In the genomic region with DNA sequence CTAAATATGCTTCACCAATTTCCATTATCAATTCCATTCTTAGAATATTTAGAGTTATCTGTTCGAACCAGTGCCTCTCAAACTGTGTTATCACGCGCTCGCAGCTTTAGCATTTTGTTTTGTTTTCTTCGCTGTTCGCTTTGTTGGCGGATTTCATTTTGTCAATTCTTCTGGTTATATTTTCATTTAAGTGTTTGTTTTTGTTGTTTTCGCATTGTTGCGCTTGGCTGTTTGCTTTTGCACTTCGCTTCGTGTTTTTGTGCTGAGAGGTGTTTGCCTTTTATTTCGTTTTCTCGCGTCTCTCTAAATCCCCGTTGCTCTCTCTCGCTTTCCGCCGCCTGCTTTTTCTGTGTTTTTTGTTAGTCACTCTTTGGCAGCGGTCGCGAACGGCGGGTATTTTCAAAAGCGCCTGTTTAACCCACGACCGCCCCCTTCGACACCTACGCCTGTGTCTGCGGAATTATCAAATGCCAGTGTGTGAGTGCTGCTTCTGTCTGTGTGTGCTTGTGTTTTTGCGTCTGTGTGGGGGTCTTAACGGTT, we compare ENCODE assay signal across 5 fruit fly cellular contexts.
A peak's percentile ranks its signal among the peaks of the same experiment; 100 is the strongest.
TF ChIP-seq lines count a peak whose summit lies in the region.

No protein-coding gene starts in this region.

TF ChIP-seq in whole organism, adult, 20 proteins besides CTCF, POLR2A, EP300 and RAD21 (continued from another document):
- TF ChIP-seq tj (GFP tag; optimal IDR thresholded peaks at IDR 0.05; lab: Kevin White, UChicago) (peak; percentile 76), Clk (GFP tag; optimal IDR thresholded peaks at IDR 0.05; lab: Kevin White, UChicago) (no peak), CG1620 (GFP tag; optimal IDR thresholded peaks at IDR 0.05; lab: Kevin White, UChicago) (no peak)

TF ChIP-seq in whole organism, embryonic, 481 proteins besides CTCF, POLR2A, EP300 and RAD21 (continued from another document and continues in another):
- peak; percentile 74 for TF ChIP-seq Adf1 (GFP tag; IDR thresholded peaks at IDR 0.05; lab: Robert Waterston, UW)
- peak; percentile 32 for TF ChIP-seq pfk (GFP tag; optimal IDR thresholded peaks at IDR 0.05; lab: Kevin White, UChicago)
- TF ChIP-seq CG2116 (GFP tag; optimal IDR thresholded peaks at IDR 0.05; lab: Kevin White, UChicago), result no peak
- TF ChIP-seq Mrtf (GFP tag; IDR thresholded peaks at IDR 0.05; lab: Robert Waterston, UW), result no peak
- TF ChIP-seq CG15601 (tag; optimal IDR thresholded peaks at IDR 0.05; lab: Kevin White, UChicago), result no peak
- TF ChIP-seq Fer1 (GFP tag; optimal IDR thresholded peaks at IDR 0.05; lab: Kevin White, UChicago), result peak; percentile 76
- peak; percentile 43; the same call in 1 of the 2 replicates for TF ChIP-seq Bgb (GFP tag; IDR thresholded peaks at IDR 0.05; lab: Robert Waterston, UW; ENCODE audit: partially characterized antibody)
- peak; percentile 36; the same call in 1 of the 2 replicates for TF ChIP-seq CG10321 (GFP tag; IDR thresholded peaks at IDR 0.05; lab: Robert Waterston, UW)
- TF ChIP-seq hkb (optimal IDR thresholded peaks at IDR 0.05; lab: Kevin White, UChicago), result no peak
- peak; percentile 59 for TF ChIP-seq hkb (GFP tag; IDR thresholded peaks at IDR 0.05; lab: Robert Waterston, UW)
- peak; percentile 23 for TF ChIP-seq run (tag; optimal IDR thresholded peaks at IDR 0.05; lab: Kevin White, UChicago)
- peak; percentile 34 for TF ChIP-seq p53 (GFP tag; optimal IDR thresholded peaks at IDR 0.05; lab: Kevin White, UChicago)
- no peak for TF ChIP-seq CG7839 (tag; optimal IDR thresholded peaks at IDR 0.05; lab: Kevin White, UChicago)
- TF ChIP-seq pros (GFP tag; optimal IDR thresholded peaks at IDR 0.05; lab: Kevin White, UChicago), result peak; percentile 39
- no peak for TF ChIP-seq CG14710 (tag; optimal IDR thresholded peaks at IDR 0.05; lab: Kevin White, UChicago)
- TF ChIP-seq B-H2 (GFP tag; optimal IDR thresholded peaks at IDR 0.05; lab: Kevin White, UChicago), result peak; percentile 73
- TF ChIP-seq CG17912 (GFP tag; optimal IDR thresholded peaks at IDR 0.05; lab: Kevin White, UChicago), result peak; percentile 44
- TF ChIP-seq Sry-δ (GFP tag; optimal IDR thresholded peaks at IDR 0.05; lab: Kevin White, UChicago), result no peak
- no peak for TF ChIP-seq br (optimal IDR thresholded peaks at IDR 0.05; lab: Kevin White, UChicago)
- TF ChIP-seq CG3995 (GFP tag; optimal IDR thresholded peaks at IDR 0.05; lab: Kevin White, UChicago), result peak; percentile 93
- TF ChIP-seq pum (GFP tag; optimal IDR thresholded peaks at IDR 0.05; lab: Kevin White, UChicago), result no peak
- peak; percentile 63 for TF ChIP-seq Atf6 (GFP tag; IDR thresholded peaks at IDR 0.05; lab: Robert Waterston, UW)
- TF ChIP-seq Tbp (GFP tag; optimal IDR thresholded peaks at IDR 0.05; lab: Kevin White, UChicago), result no peak
- TF ChIP-seq Lim3 (GFP tag; IDR thresholded peaks at IDR 0.05; lab: Robert Waterston, UW), result no peak
- TF ChIP-seq Ssrp (tag; optimal IDR thresholded peaks at IDR 0.05; lab: Kevin White, UChicago), result no peak
- TF ChIP-seq D (optimal IDR thresholded peaks at IDR 0.05; lab: Kevin White, UChicago), result no peak
- no peak for TF ChIP-seq D (GFP tag; optimal IDR thresholded peaks at IDR 0.05; lab: Kevin White, UChicago)
- TF ChIP-seq CG12769 (tag; optimal IDR thresholded peaks at IDR 0.05; lab: Kevin White, UChicago), result peak; percentile 87
- TF ChIP-seq unpg (GFP tag; optimal IDR thresholded peaks at IDR 0.05; lab: Kevin White, UChicago), result peak; percentile 13
- no peak for TF ChIP-seq ase (GFP tag; IDR thresholded peaks at IDR 0.05; lab: Robert Waterston, UW)
- peak; percentile 81 for TF ChIP-seq Jarid2 (GFP tag; optimal IDR thresholded peaks at IDR 0.05; lab: Kevin White, UChicago)

TF ChIP-seq in whole organism, prepupa, 60 proteins besides CTCF, POLR2A, EP300 and RAD21 (continued from another document and continues in another):
- TF ChIP-seq Ets21C (GFP tag; optimal IDR thresholded peaks at IDR 0.05; lab: Kevin White, UChicago), result no peak
- TF ChIP-seq CG8319 (GFP tag; optimal IDR thresholded peaks at IDR 0.05; lab: Kevin White, UChicago), result no peak
- TF ChIP-seq CG34406 (GFP tag; optimal IDR thresholded peaks at IDR 0.05; lab: Kevin White, UChicago), result peak; percentile 62
- peak; percentile 68 for TF ChIP-seq dsx (GFP tag; optimal IDR thresholded peaks at IDR 0.05; lab: Kevin White, UChicago; ENCODE audit: poor library complexity, severe bottlenecking)
- TF ChIP-seq net (GFP tag; optimal IDR thresholded peaks at IDR 0.05; lab: Kevin White, UChicago), result peak; percentile 81
- TF ChIP-seq CG11294 (GFP tag; IDR thresholded peaks at IDR 0.05; lab: Robert Waterston, UW), result 0 out of 2 replicates have a peak, but pooled peaks have one; percentile 9
- peak; percentile 69 for TF ChIP-seq achi (GFP tag; optimal IDR thresholded peaks at IDR 0.05; lab: Kevin White, UChicago)
- peak; percentile 91 for TF ChIP-seq CG15336 (GFP tag; IDR thresholded peaks at IDR 0.05; lab: Robert Waterston, UW)
- no peak for TF ChIP-seq Hr38 (GFP tag; optimal IDR thresholded peaks at IDR 0.05; lab: Kevin White, UChicago)
- TF ChIP-seq CG6163 (GFP tag; IDR thresholded peaks at IDR 0.05; lab: Robert Waterston, UW), result peak; percentile 86
- TF ChIP-seq svp (GFP tag; lab: Kevin White, UChicago), result peak; percentile 94
- TF ChIP-seq Eip75B (GFP tag; optimal IDR thresholded peaks at IDR 0.05; lab: Kevin White, UChicago), result peak; percentile 46
- TF ChIP-seq cyc (GFP tag; optimal IDR thresholded peaks at IDR 0.05; lab: Kevin White, UChicago), result peak; percentile 23
- TF ChIP-seq vri (GFP tag; optimal IDR thresholded peaks at IDR 0.05; lab: Kevin White, UChicago), result peak; percentile 91
- TF ChIP-seq CG8119 (GFP tag; IDR thresholded peaks at IDR 0.05; lab: Robert Waterston, UW), result peak; percentile 91
- peak; percentile 29 for TF ChIP-seq Hr4 (GFP tag; optimal IDR thresholded peaks at IDR 0.05; lab: Kevin White, UChicago)
- TF ChIP-seq fkh (GFP tag; optimal IDR thresholded peaks at IDR 0.05; lab: Kevin White, UChicago), result peak; percentile 62
- TF ChIP-seq Gug (GFP tag; IDR thresholded peaks at IDR 0.05; lab: Robert Waterston, UW), result no peak
- TF ChIP-seq CG16779 (tag; optimal IDR thresholded peaks at IDR 0.05; lab: Kevin White, UChicago), result peak; percentile 62
- TF ChIP-seq dac (GFP tag; optimal IDR thresholded peaks at IDR 0.05; lab: Kevin White, UChicago), result peak; percentile 1
- TF ChIP-seq CG4318 (GFP tag; optimal IDR thresholded peaks at IDR 0.05; lab: Kevin White, UChicago), result no peak
- peak; percentile 62 for TF ChIP-seq CG8632 (GFP tag; optimal IDR thresholded peaks at IDR 0.05; lab: Kevin White, UChicago)
- peak; percentile 8 for TF ChIP-seq CG11902 (GFP tag; optimal IDR thresholded peaks at IDR 0.05; lab: Kevin White, UChicago)
- peak; percentile 54 for TF ChIP-seq Sox14 (GFP tag; optimal IDR thresholded peaks at IDR 0.05; lab: Kevin White, UChicago)
- TF ChIP-seq Blimp-1 (GFP tag; optimal IDR thresholded peaks at IDR 0.05; lab: Kevin White, UChicago), result no peak
- TF ChIP-seq CG7368 (GFP tag; optimal IDR thresholded peaks at IDR 0.05; lab: Kevin White, UChicago), result peak; percentile 26
- peak; percentile 48 for TF ChIP-seq CG3919 (GFP tag; optimal IDR thresholded peaks at IDR 0.05; lab: Kevin White, UChicago)
- TF ChIP-seq pdm3 (GFP tag; optimal IDR thresholded peaks at IDR 0.05; lab: Kevin White, UChicago), result peak; percentile 56
- TF ChIP-seq CG1621 (tag; optimal IDR thresholded peaks at IDR 0.05; lab: Kevin White, UChicago), result peak; percentile 75
- TF ChIP-seq lz (GFP tag; optimal IDR thresholded peaks at IDR 0.05; lab: Kevin White, UChicago), result peak; percentile 53
- TF ChIP-seq CG11762 (GFP tag; optimal IDR thresholded peaks at IDR 0.05; lab: Kevin White, UChicago; ENCODE audit: insufficient read depth), result no peak

TF ChIP-seq in whole organism, pupa, 21 proteins besides CTCF, POLR2A, EP300 and RAD21 (continued from another document):
- TF ChIP-seq Ets98B (GFP tag; IDR thresholded peaks at IDR 0.05; lab: Robert Waterston, UW) (peak; percentile 78), Pif1A (GFP tag; optimal IDR thresholded peaks at IDR 0.05; lab: Kevin White, UChicago) (peak; percentile 58), gl (tag; optimal IDR thresholded peaks at IDR 0.05; lab: Kevin White, UChicago) (peak; percentile 50)

TF ChIP-seq in whole organism, wandering third instar larva, 38 proteins besides CTCF, POLR2A, EP300 and RAD21 (continued from another document):
- no peak for TF ChIP-seq Abd-B (GFP tag; optimal IDR thresholded peaks at IDR 0.05; lab: Kevin White, UChicago)
- TF ChIP-seq Hnf4 (GFP tag; optimal IDR thresholded peaks at IDR 0.05; lab: Kevin White, UChicago), result peak; percentile 64
- no peak for TF ChIP-seq pan (optimal IDR thresholded peaks at IDR 0.05; lab: Kevin White, UChicago)
- TF ChIP-seq Dif (GFP tag; optimal IDR thresholded peaks at IDR 0.05; lab: Kevin White, UChicago; ENCODE audit: partially characterized antibody), result peak; percentile 82
- TF ChIP-seq dmrt93B (GFP tag; optimal IDR thresholded peaks at IDR 0.05; lab: Kevin White, UChicago), result no peak
- peak; percentile 3 for TF ChIP-seq tai (GFP tag; optimal IDR thresholded peaks at IDR 0.05; lab: Kevin White, UChicago)
- TF ChIP-seq Sp1 (GFP tag; optimal IDR thresholded peaks at IDR 0.05; lab: Kevin White, UChicago), result peak; percentile 81
- peak; percentile 75 for TF ChIP-seq br (GFP tag; optimal IDR thresholded peaks at IDR 0.05; lab: Kevin White, UChicago)
- TF ChIP-seq CrebA (GFP tag; optimal IDR thresholded peaks at IDR 0.05; lab: Kevin White, UChicago; ENCODE audit: borderline replicate concordance), result peak; percentile 89
- no peak for TF ChIP-seq GATAd (GFP tag; optimal IDR thresholded peaks at IDR 0.05; lab: Kevin White, UChicago)
- peak; percentile 52 for TF ChIP-seq ey (GFP tag; optimal IDR thresholded peaks at IDR 0.05; lab: Kevin White, UChicago)
- peak; percentile 59 for TF ChIP-seq fru (GFP tag; optimal IDR thresholded peaks at IDR 0.05; lab: Kevin White, UChicago)
- TF ChIP-seq sage (GFP tag; optimal IDR thresholded peaks at IDR 0.05; lab: Kevin White, UChicago), result no peak
TF ChIP-seq in whole organism, wandering third instar larva: peak in this region for 23.
